Fruit fly (Drosophila melanogaster) whole organism, embryonic: ENCODE data around the gene CG31178.
A peak's percentile ranks its signal among the peaks of the same experiment; 100 is the strongest.

Experiments
- Ada2b ChIP-seq: fragments of 200-800 bp; sonication (Bioruptor generic); IDR thresholded peaks from 2 replicates; pipeline ENCODE4 v1.3.6; 2022; ENCODE audit warnings: missing biosample characterization, missing genetic modification characterization
- Adf1 ChIP-seq: fragments of 200-800 bp; sonication (Bioruptor generic); IDR thresholded peaks from 2 replicates; pipeline ENCODE4 v1.3.6; 2022; ENCODE audit warnings: missing biosample characterization, missing genetic modification characterization
- B-H1 ChIP-seq: fragments of 200-800 bp; sonication (Bioruptor generic); IDR thresholded peaks from 3 replicates; pipeline ENCODE4 v1.3.6; 2022; ENCODE audit warnings: missing biosample characterization, missing genetic modification characterization
- BtbVII ChIP-seq: fragments of 200-800 bp; sonication (Bioruptor generic); optimal IDR thresholded peaks from 3 replicates; lab custom pipeline; 2017; ENCODE audit warnings: missing biosample characterization, mild to moderate bottlenecking, missing genetic modification characterization
- CG10267 ChIP-seq: fragments of 200-800 bp; sonication (Bioruptor generic); optimal IDR thresholded peaks from 2 replicates; lab custom pipeline; 2018; ENCODE audit warnings: missing biosample characterization, mild to moderate bottlenecking, missing genetic modification characterization, moderate library complexity
- CG10274 ChIP-seq: fragments of 200-800 bp; sonication (Bioruptor generic); optimal IDR thresholded peaks from 3 replicates; lab custom pipeline; 2017; ENCODE audit warnings: missing biosample characterization, mild to moderate bottlenecking, missing genetic modification characterization
- CG10431 ChIP-seq: fragments of 200-800 bp; sonication (Bioruptor generic); optimal IDR thresholded peaks from 3 replicates; lab custom pipeline; 2018; ENCODE audit warnings: missing biosample characterization, mild to moderate bottlenecking, missing genetic modification characterization
- CG12071 ChIP-seq: fragments of 200-800 bp; sonication (Bioruptor generic); optimal IDR thresholded peaks from 3 replicates; lab custom pipeline; 2018; ENCODE audit warnings: missing biosample characterization, mild to moderate bottlenecking, missing genetic modification characterization
- CG13296 ChIP-seq: fragments of 200-800 bp; sonication (Bioruptor generic); optimal IDR thresholded peaks from 3 replicates; lab custom pipeline; 2018; ENCODE audit warnings: missing biosample characterization, mild to moderate bottlenecking, missing genetic modification characterization
- CG15073 ChIP-seq: fragments of 200-800 bp; sonication (Bioruptor generic); optimal IDR thresholded peaks from 2 replicates; lab custom pipeline; 2016; ENCODE audit warnings: missing biosample characterization, missing genetic modification characterization
- CG17612 ChIP-seq: fragments of 200-800 bp; sonication (Bioruptor generic); IDR thresholded peaks from 2 replicates; pipeline ENCODE4 v1.3.6; 2022; ENCODE audit warnings: missing biosample characterization, missing genetic modification characterization
- CG17802 ChIP-seq: fragments of 200-800 bp; sonication (Bioruptor generic); optimal IDR thresholded peaks from 2 replicates; lab custom pipeline; 2018; ENCODE audit warnings: missing biosample characterization, mild to moderate bottlenecking, missing genetic modification characterization, moderate library complexity
- CG17912 ChIP-seq: fragments of 200-800 bp; sonication (Bioruptor generic); optimal IDR thresholded peaks from 2 replicates; lab custom pipeline; 2018; ENCODE audit warnings: missing biosample characterization, mild to moderate bottlenecking, missing genetic modification characterization
- CG30403 ChIP-seq: fragments of 200-800 bp; sonication (Bioruptor generic); optimal IDR thresholded peaks from 3 replicates; lab custom pipeline; 2016; ENCODE audit warnings: missing biosample characterization, missing genetic modification characterization
- CG32767 ChIP-seq: fragments of 200-800 bp; sonication (Bioruptor generic); IDR thresholded peaks from 2 replicates; pipeline ENCODE4 v1.3.6; 2022; ENCODE audit warnings: missing biosample characterization, missing genetic modification characterization
- CG3847 ChIP-seq: fragments of 200-800 bp; sonication (Bioruptor generic); IDR thresholded peaks from 2 replicates; pipeline ENCODE4 v1.3.6; 2022; ENCODE audit warnings: missing biosample characterization, missing genetic modification characterization
- CG4404 ChIP-seq: fragments of 200-800 bp; sonication (Bioruptor generic); IDR thresholded peaks from 2 replicates; pipeline ENCODE4 v1.3.6; 2022; ENCODE audit warnings: missing biosample characterization, missing genetic modification characterization
- CG5245 ChIP-seq: fragments of 200-800 bp; sonication (Bioruptor generic); optimal IDR thresholded peaks from 3 replicates; lab custom pipeline; 2016; ENCODE audit warnings: missing biosample characterization, missing genetic modification characterization
- CG6654 ChIP-seq: fragments of 200-800 bp; sonication (Bioruptor generic); optimal IDR thresholded peaks from 2 replicates; lab custom pipeline; 2017; ENCODE audit warnings: missing biosample characterization, mild to moderate bottlenecking, missing genetic modification characterization
- CG6854 ChIP-seq: fragments of 200-800 bp; sonication (Bioruptor generic); optimal IDR thresholded peaks from 3 replicates; lab custom pipeline; 2017; ENCODE audit warnings: missing biosample characterization, mild to moderate bottlenecking, missing genetic modification characterization
- CG8765 ChIP-seq: fragments of 200-800 bp; sonication (Bioruptor generic); IDR thresholded peaks from 2 replicates; pipeline ENCODE4 v1.3.6; 2022; ENCODE audit warnings: missing biosample characterization, missing genetic modification characterization
- CG9797 ChIP-seq: fragments of 200-800 bp; sonication (Bioruptor generic); optimal IDR thresholded peaks from 3 replicates; lab custom pipeline; 2018; ENCODE audit warnings: missing biosample characterization, mild to moderate bottlenecking, missing genetic modification characterization
- CG9932 ChIP-seq: fragments of 200-800 bp; sonication (Bioruptor generic); IDR thresholded peaks from 2 replicates; pipeline ENCODE4 v1.3.6; 2022; ENCODE audit warnings: missing biosample characterization, missing genetic modification characterization
- Dp ChIP-seq: fragments of 200-800 bp; sonication (Bioruptor generic); optimal IDR thresholded peaks from 2 replicates; lab custom pipeline; 2018; ENCODE audit warnings: missing biosample characterization, mild to moderate bottlenecking, missing genetic modification characterization, moderate library complexity
- Hr78 ChIP-seq, 2 experiments: fragments of 200-800 bp in 1 of 2; fragments of >200 bp in 1 of 2; sonication (Bioruptor generic) in 1 of 2; optimal IDR thresholded peaks; 2 replicates each; lab custom pipeline; 2017 to 2019; ENCODE audit warnings: missing biosample characterization in 2 of 2, missing genetic modification characterization in 2 of 2, mild to moderate bottlenecking in 1 of 2, moderate library complexity in 1 of 2
- Med ChIP-seq: fragments of 200-800 bp; sonication (Bioruptor generic); peaks from one replicate; lab custom pipeline; 2016; ENCODE audit warnings: missing biosample characterization, missing genetic modification characterization, mild to moderate bottlenecking, inconsistent platforms, moderate library complexity
- Opbp ChIP-seq: fragments of 200-800 bp; sonication (Bioruptor generic); IDR thresholded peaks from 3 replicates; pipeline ENCODE4 v1.3.6; 2022; ENCODE audit warnings: missing biosample characterization, missing genetic modification characterization; ENCODE audit not compliant: partially characterized antibody
- Poxn ChIP-seq: fragments of 200-800 bp; sonication (Bioruptor generic); IDR thresholded peaks from 2 replicates; pipeline ENCODE4 v1.3.6; 2022; ENCODE audit warnings: missing biosample characterization, missing genetic modification characterization
- Tbp ChIP-seq: fragments of >200 bp; optimal IDR thresholded peaks from 2 replicates; lab custom pipeline; 2018; ENCODE audit warnings: missing biosample characterization, missing genetic modification characterization
- Trl ChIP-seq, 3 experiments: fragments of >200 bp in 2 of 3; fragments of 200-800 bp in 1 of 3; sonication (Bioruptor generic) in 1 of 3; optimal IDR thresholded peaks; 2 replicates in 1 of 3; 3 replicates in 2 of 3; lab custom pipeline; 2016 to 2017; ENCODE audit warnings: missing biosample characterization in 1 of 3, missing genetic modification characterization in 1 of 3
- Vsx1 ChIP-seq: fragments of 200-800 bp; sonication (Bioruptor generic); optimal IDR thresholded peaks from 2 replicates; lab custom pipeline; 2017; ENCODE audit warnings: missing biosample characterization, mild to moderate bottlenecking, missing genetic modification characterization, missing genetic modification reagents
- ab ChIP-seq: fragments of 200-800 bp; sonication (Bioruptor generic); optimal IDR thresholded peaks from 2 replicates; lab custom pipeline; 2016; ENCODE audit warnings: missing biosample characterization, missing genetic modification characterization
- ap ChIP-seq: fragments of 200-800 bp; sonication (Bioruptor generic); IDR thresholded peaks from 2 replicates; pipeline ENCODE4 v1.3.6; 2022; ENCODE audit warnings: missing biosample characterization, missing genetic modification characterization
- btn ChIP-seq: fragments of 200-800 bp; sonication (Bioruptor generic); optimal IDR thresholded peaks from 2 replicates; lab custom pipeline; 2016; ENCODE audit warnings: missing biosample characterization, missing genetic modification characterization
- dimm ChIP-seq: fragments of 200-800 bp; sonication (Bioruptor generic); IDR thresholded peaks from 2 replicates; pipeline ENCODE4 v1.3.6; 2022; ENCODE audit warnings: missing biosample characterization, missing genetic modification characterization
- emc ChIP-seq: fragments of 200-800 bp; sonication (Bioruptor generic); optimal IDR thresholded peaks from 2 replicates; lab custom pipeline; 2016; ENCODE audit warnings: missing biosample characterization, missing genetic modification characterization
- fd96Cb ChIP-seq: fragments of 200-800 bp; sonication (Bioruptor generic); optimal IDR thresholded peaks from 2 replicates; lab custom pipeline; 2018; ENCODE audit warnings: missing biosample characterization, mild to moderate bottlenecking, missing genetic modification characterization, moderate library complexity
- fu2 ChIP-seq: fragments of 200-800 bp; sonication (Bioruptor generic); optimal IDR thresholded peaks from 2 replicates; lab custom pipeline; 2016; ENCODE audit warnings: missing biosample characterization, missing genetic modification characterization
- gce ChIP-seq: fragments of 200-800 bp; sonication (Bioruptor generic); IDR thresholded peaks from 3 replicates; pipeline ENCODE4 v1.3.6; 2022; ENCODE audit warnings: missing biosample characterization, missing genetic modification characterization
- gcm2 ChIP-seq: fragments of 200-800 bp; sonication (Bioruptor generic); optimal IDR thresholded peaks from 2 replicates; lab custom pipeline; 2016; ENCODE audit warnings: missing biosample characterization, missing genetic modification characterization
- jing ChIP-seq: fragments of 200-800 bp; sonication (Bioruptor generic); optimal IDR thresholded peaks from 2 replicates; lab custom pipeline; 2018; ENCODE audit warnings: missing biosample characterization, mild to moderate bottlenecking, missing genetic modification characterization
- klu ChIP-seq: fragments of 200-800 bp; sonication (Bioruptor generic); IDR thresholded peaks from 2 replicates; pipeline ENCODE4 v1.3.6; 2022; ENCODE audit warnings: missing biosample characterization, missing genetic modification characterization
- lab ChIP-seq: fragments of 200-800 bp; sonication (Bioruptor generic); optimal IDR thresholded peaks from 3 replicates; lab custom pipeline; 2017; ENCODE audit warnings: missing biosample characterization, missing genetic modification characterization, mild to moderate bottlenecking, moderate library complexity, missing genetic modification reagents
- onecut ChIP-seq: fragments of 200-800 bp; sonication (Bioruptor generic); IDR thresholded peaks from 2 replicates; pipeline ENCODE4 v1.3.6; 2022; ENCODE audit warnings: missing biosample characterization, missing genetic modification characterization
- prd ChIP-seq, 3 experiments: fragments of >200 bp in 2 of 3; fragments of 200-800 bp in 1 of 3; sonication (Bioruptor generic) in 1 of 3; optimal IDR thresholded peaks in 2 of 3; IDR thresholded peaks in 1 of 3; 2 replicates in 2 of 3; 3 replicates in 1 of 3; pipeline versions ENCODE4 v1.3.6 to Lab custom; 2017 to 2022; ENCODE audit warnings: missing biosample characterization in 1 of 3, missing genetic modification characterization in 1 of 3
- pum ChIP-seq: fragments of 200-800 bp; sonication (Bioruptor generic); optimal IDR thresholded peaks from 2 replicates; lab custom pipeline; 2016; ENCODE audit warnings: missing biosample characterization, missing genetic modification characterization
- tll ChIP-seq, 2 experiments: fragments of 200-800 bp in 1 of 2; fragments of >200 bp in 1 of 2; sonication (Bioruptor generic) in 1 of 2; optimal IDR thresholded peaks; 2 replicates each; lab custom pipeline; 2017 to 2019; ENCODE audit warnings: missing biosample characterization in 2 of 2, missing genetic modification characterization in 2 of 2, mild to moderate bottlenecking in 1 of 2, moderate library complexity in 1 of 2
- ttk ChIP-seq: fragments of 200-800 bp; sonication (Bioruptor generic); IDR thresholded peaks from 2 replicates; pipeline ENCODE4 v2.1.2; 2022; ENCODE audit warnings: missing biosample characterization, missing genetic modification characterization
- z ChIP-seq: fragments of 200-800 bp; sonication (Bioruptor generic); IDR thresholded peaks from 3 replicates; pipeline ENCODE4 v1.3.6; 2022; ENCODE audit warnings: missing biosample characterization, missing genetic modification characterization

CG31178 gene

DNA sequence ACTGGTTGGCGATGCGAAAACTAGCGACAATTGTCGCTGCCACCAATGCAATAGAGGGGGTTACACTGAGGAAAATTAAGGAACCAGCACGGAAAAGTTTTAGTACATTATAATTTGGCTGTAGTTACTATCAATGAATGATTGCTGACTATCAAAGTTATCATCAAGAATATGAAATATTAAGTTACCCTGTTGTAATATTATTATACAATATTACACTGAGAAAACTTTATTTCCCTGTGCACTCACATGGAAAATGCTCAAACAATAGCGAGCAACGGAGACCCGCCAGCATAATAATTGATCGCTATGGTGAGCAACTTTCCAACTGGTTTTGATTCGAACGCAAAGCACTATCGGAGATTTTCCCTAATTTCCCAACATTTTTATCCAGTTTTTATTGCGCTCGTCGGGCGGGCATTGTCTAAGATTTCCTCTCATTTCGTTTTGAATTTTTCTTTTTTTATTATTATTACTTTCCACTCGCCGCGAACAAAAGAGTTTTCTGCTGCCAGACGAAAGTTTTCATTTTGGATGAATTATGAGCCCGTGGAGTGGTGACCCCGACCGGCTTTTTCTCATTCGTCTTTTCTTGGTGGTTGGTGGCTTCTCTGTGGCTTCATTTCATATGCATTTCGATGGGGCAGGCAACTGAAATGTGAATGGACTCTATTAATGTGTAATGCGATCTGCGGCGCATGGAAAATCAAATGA lies 11.2 kb upstream of the CG31178 start (continued):
- TF ChIP-seq prd (optimal IDR thresholded peaks at IDR 0.05; lab: Kevin White, UChicago) (no peak), prd (GFP tag; IDR thresholded peaks at IDR 0.05; lab: Robert Waterston, UW) (peak; percentile 77), gcm2 (GFP tag; lab: Kevin White, UChicago) (no peak), CG9797 (GFP tag; lab: Kevin White, UChicago) (no peak), CG3847 (peak; percentile 39; the same call in 1 of the 2 replicates), Opbp (GFP tag; lab: Robert Waterston, UW) (no peak), klu (GFP tag; lab: Robert Waterston, UW) (no peak), tll (GFP tag; optimal IDR thresholded peaks at IDR 0.05; lab: Kevin White, UChicago) (no peak), CG13296 (no peak), CG6654 (GFP tag; lab: Kevin White, UChicago) (peak; percentile 8), CG17802 (tag; lab: Kevin White, UChicago) (peak; percentile 34), jing (GFP tag; lab: Kevin White, UChicago) (peak; percentile 70), CG17912 (no peak), Tbp (GFP tag; lab: Kevin White, UChicago) (no peak), dimm (peak; percentile 74), fd96Cb (tag; lab: Kevin White, UChicago) (peak; percentile 75), Vsx1 (GFP tag; lab: Kevin White, UChicago) (peak; percentile 38), CG8765 (GFP tag; lab: Robert Waterston, UW) (no peak), lab (GFP tag; lab: Kevin White, UChicago) (peak; percentile 46), Med (GFP tag; lab: Kevin White, UChicago) (peak; percentile 58), Ada2b (GFP tag; lab: Robert Waterston, UW) (peak; percentile 22; the same call in 1 of the 2 replicates), B-H1 (GFP tag; lab: Robert Waterston, UW) (no peak), z (GFP tag; lab: Robert Waterston, UW) (no peak), CG9932 (GFP tag; lab: Robert Waterston, UW) (no peak), Hr78 (GFP tag; optimal IDR thresholded peaks at IDR 0.05; lab: Kevin White, UChicago) (peak in 1 of 2 experiments; percentile 71), CG30403 (GFP tag; lab: Kevin White, UChicago) (peak; percentile 90), btn (GFP tag; lab: Kevin White, UChicago) (peak; percentile 5), CG32767 (GFP tag; lab: Robert Waterston, UW) (peak; percentile 65), Dp (no peak), CG5245 (GFP tag; lab: Kevin White, UChicago) (peak; percentile 61), CG10431 (GFP tag; lab: Kevin White, UChicago) (peak; percentile 88), gce (peak; percentile 81), Adf1 (no peak), BtbVII (no peak), CG17612 (GFP tag; lab: Robert Waterston, UW) (no peak), CG6854 (GFP tag; lab: Kevin White, UChicago) (no peak), Poxn (GFP tag; lab: Robert Waterston, UW) (no peak), CG10274 (GFP tag; lab: Kevin White, UChicago) (no peak), emc (GFP tag; lab: Kevin White, UChicago) (no peak), ap (GFP tag; lab: Robert Waterston, UW) (peak; percentile 69), ab (GFP tag; lab: Kevin White, UChicago) (no peak), ttk (GFP tag; lab: Robert Waterston, UW) (peak; percentile 76), onecut (GFP tag; lab: Robert Waterston, UW) (peak; percentile 57), CG15073 (GFP tag; lab: Kevin White, UChicago) (no peak), CG12071 (GFP tag; lab: Kevin White, UChicago) (peak; percentile 43), pum (peak; percentile 69), CG10267 (peak; percentile 56), CG4404 (GFP tag; lab: Robert Waterston, UW) (peak; percentile 32; the same call in 1 of the 2 replicates), fu2 (GFP tag; lab: Kevin White, UChicago) (no peak), Trl (optimal IDR thresholded peaks at IDR 0.05; lab: Kevin White, UChicago) (no peak), Trl (GFP tag; optimal IDR thresholded peaks at IDR 0.05; lab: Kevin White, UChicago) (peak; percentile 58)
